Worm (Caenorhabditis elegans) whole organism, L2 larva: ENCODE results near the gene C10C6.7.

Experiments used
- C34F6.9 ChIP-seq: fragments of 150-350 bp; optimal IDR thresholded peaks from 2 replicates; lab custom pipeline; 2014; ENCODE audit warnings: missing biosample characterization, missing genetic modification characterization
- F13H6.1 ChIP-seq: sonication (generic microtip); optimal IDR thresholded peaks from 2 replicates; lab custom pipeline; 2016; ENCODE audit warnings: missing genetic modification characterization, missing compliant biosample characterization
- R02D3.7 ChIP-seq: fragments of 150-350 bp; optimal IDR thresholded peaks from 2 replicates; lab custom pipeline; 2014; ENCODE audit warnings: missing biosample characterization, missing genetic modification characterization
- Y55F3AM.14 ChIP-seq: fragments of 200-800 bp; sonication (Bioruptor generic); optimal IDR thresholded peaks from 2 replicates; lab custom pipeline; 2018; ENCODE audit warnings: mild to moderate bottlenecking, missing genetic modification characterization, missing compliant biosample characterization
- ZK546.5 ChIP-seq: sonication (generic microtip); optimal IDR thresholded peaks from 2 replicates; lab custom pipeline; 2017; ENCODE audit warnings: missing biosample characterization, missing genetic modification characterization
- alr-1 ChIP-seq: fragments of 150-350 bp; optimal IDR thresholded peaks from 2 replicates; lab custom pipeline; 2014; ENCODE audit warnings: missing biosample characterization, missing genetic modification characterization
- aly-2 ChIP-seq: fragments of 150-350 bp; optimal IDR thresholded peaks from 2 replicates; lab custom pipeline; 2014; ENCODE audit warnings: missing biosample characterization, missing genetic modification characterization
- ama-1 ChIP-seq: fragments of 150-350 bp; optimal IDR thresholded peaks from 2 replicates; lab custom pipeline; 2018; ENCODE audit warnings: inconsistent platforms
- ceh-16 ChIP-seq: fragments of 150-350 bp; optimal IDR thresholded peaks from 2 replicates; lab custom pipeline; 2014; ENCODE audit warnings: missing biosample characterization, missing genetic modification characterization
- crh-2 ChIP-seq: sonication (generic microtip); optimal IDR thresholded peaks from 2 replicates; lab custom pipeline; 2017; ENCODE audit warnings: missing biosample characterization, missing genetic modification characterization
- dmd-4 ChIP-seq: sonication (generic microtip); optimal IDR thresholded peaks from 2 replicates; lab custom pipeline; 2017; ENCODE audit warnings: missing biosample characterization, missing genetic modification characterization
- egl-27 ChIP-seq: sonication (generic microtip); optimal IDR thresholded peaks from 3 replicates; lab custom pipeline; 2017; ENCODE audit warnings: missing biosample characterization, missing genetic modification reagents, missing genetic modification characterization
- elt-1 ChIP-seq: fragments of 150-350 bp; optimal IDR thresholded peaks from 2 replicates; lab custom pipeline; 2014; ENCODE audit warnings: missing biosample characterization, missing genetic modification characterization
- elt-3 ChIP-seq: sonication (generic microtip); optimal IDR thresholded peaks from 2 replicates; lab custom pipeline; 2017; ENCODE audit warnings: missing biosample characterization, missing genetic modification characterization
- lin-11 ChIP-seq: fragments of 150-350 bp; sonication (generic microtip); optimal IDR thresholded peaks from 2 replicates; lab custom pipeline; 2014; ENCODE audit warnings: missing biosample characterization, missing genetic modification characterization, inconsistent platforms, mixed read lengths
- lin-13 ChIP-seq: fragments of 150-350 bp; optimal IDR thresholded peaks from 2 replicates; lab custom pipeline; 2014; ENCODE audit warnings: missing biosample characterization, missing genetic modification reagents, missing genetic modification characterization
- lin-39 ChIP-seq: fragments of 150-350 bp; optimal IDR thresholded peaks from 2 replicates; lab custom pipeline; 2014; ENCODE audit warnings: missing biosample characterization, missing genetic modification reagents, missing genetic modification characterization
- lsy-2 ChIP-seq, 2 experiments: fragments of 150-350 bp in 1 of 2; sonication (generic microtip) in 1 of 2; optimal IDR thresholded peaks; 2 replicates each; lab custom pipeline; 2014 to 2017; ENCODE audit warnings: missing biosample characterization in 2 of 2, missing genetic modification characterization in 2 of 2
- mab-5 ChIP-seq: fragments of 150-350 bp; optimal IDR thresholded peaks from 2 replicates; lab custom pipeline; 2014; ENCODE audit warnings: missing biosample characterization, missing genetic modification characterization
- mbf-1 ChIP-seq: sonication (generic microtip); optimal IDR thresholded peaks from 2 replicates; lab custom pipeline; 2017; ENCODE audit warnings: missing biosample characterization, missing genetic modification characterization
- mdl-1 ChIP-seq, 2 experiments: fragments of 150-350 bp in 1 of 2; sonication (generic microtip) in 1 of 2; optimal IDR thresholded peaks; 2 replicates each; lab custom pipeline; 2017; ENCODE audit warnings: missing biosample characterization in 2 of 2, missing genetic modification characterization in 2 of 2
- nhr-10 ChIP-seq: sonication (generic microtip); optimal IDR thresholded peaks from 2 replicates; lab custom pipeline; 2017; ENCODE audit warnings: missing biosample characterization, missing genetic modification characterization
- nhr-11 ChIP-seq: fragments of 150-350 bp; optimal IDR thresholded peaks from 2 replicates; lab custom pipeline; 2014; ENCODE audit warnings: missing biosample characterization, missing genetic modification characterization
- nhr-12 ChIP-seq: fragments of 150-350 bp; optimal IDR thresholded peaks from 2 replicates; lab custom pipeline; 2014; ENCODE audit warnings: missing biosample characterization, missing genetic modification characterization
- nhr-129 ChIP-seq: fragments of 150-350 bp; optimal IDR thresholded peaks from 2 replicates; lab custom pipeline; 2014; ENCODE audit warnings: missing biosample characterization, missing genetic modification characterization
- nhr-21 ChIP-seq: fragments of 150-350 bp; optimal IDR thresholded peaks from 2 replicates; lab custom pipeline; 2014; ENCODE audit warnings: missing biosample characterization, missing genetic modification characterization
- nhr-23 ChIP-seq: fragments of 150-350 bp; optimal IDR thresholded peaks from 2 replicates; lab custom pipeline; 2014; ENCODE audit warnings: missing biosample characterization, missing genetic modification reagents, missing genetic modification characterization
- nhr-6 ChIP-seq: fragments of 150-350 bp; optimal IDR thresholded peaks from 2 replicates; lab custom pipeline; 2014; ENCODE audit warnings: missing biosample characterization, missing genetic modification characterization
- nhr-77 ChIP-seq: fragments of 150-350 bp; optimal IDR thresholded peaks from 2 replicates; lab custom pipeline; 2014; ENCODE audit warnings: missing biosample characterization, missing genetic modification characterization
- peb-1 ChIP-seq: fragments of 150-350 bp; optimal IDR thresholded peaks from 2 replicates; lab custom pipeline; 2014; ENCODE audit warnings: missing biosample characterization, missing genetic modification characterization
- sem-4 ChIP-seq: fragments of 150-350 bp; optimal IDR thresholded peaks from 2 replicates; lab custom pipeline; 2014; ENCODE audit warnings: missing biosample characterization, missing genetic modification reagents, missing genetic modification characterization
- sma-3 ChIP-seq: sonication (generic microtip); optimal IDR thresholded peaks from 2 replicates; lab custom pipeline; 2016; ENCODE audit warnings: missing genetic modification reagents, missing genetic modification characterization, missing compliant biosample characterization
- sma-9 ChIP-seq, 2 experiments: fragments of 150-350 bp in 1 of 2; sonication (generic microtip) in 1 of 2; optimal IDR thresholded peaks; 2 replicates each; lab custom pipeline; 2014 to 2016; ENCODE audit warnings: missing genetic modification characterization in 2 of 2, mild to moderate bottlenecking in 1 of 2, missing biosample characterization in 1 of 2, missing compliant biosample characterization in 1 of 2, missing genetic modification reagents in 1 of 2, moderate library complexity in 1 of 2
- snpc-4 ChIP-seq: fragments of 150-350 bp; optimal IDR thresholded peaks from 2 replicates; lab custom pipeline; 2014; ENCODE audit warnings: missing biosample characterization, missing genetic modification characterization
- unc-55 ChIP-seq: fragments of 150-350 bp; sonication (generic microtip); optimal IDR thresholded peaks from 3 replicates; lab custom pipeline; 2014; ENCODE audit warnings: missing biosample characterization, missing genetic modification reagents, missing genetic modification characterization
- unc-62 ChIP-seq: fragments of 150-350 bp; optimal IDR thresholded peaks from 2 replicates; lab custom pipeline; 2014; ENCODE audit warnings: missing biosample characterization, missing genetic modification reagents, missing genetic modification characterization
- zag-1 ChIP-seq: fragments of 150-350 bp; optimal IDR thresholded peaks from 2 replicates; lab custom pipeline; 2014; ENCODE audit warnings: missing biosample characterization, missing genetic modification characterization
- ztf-1 ChIP-seq: fragments of 200-800 bp; sonication (Bioruptor generic); conservative IDR thresholded peaks from 2 replicates; pipeline ENCODE4 v1.3.6; 2022; ENCODE audit warnings: missing genetic modification characterization, missing compliant biosample characterization
- ztf-4 ChIP-seq: fragments of 150-350 bp; optimal IDR thresholded peaks from 2 replicates; lab custom pipeline; 2014; ENCODE audit warnings: missing biosample characterization, missing genetic modification characterization

The C10C6.7 gene

DNA sequence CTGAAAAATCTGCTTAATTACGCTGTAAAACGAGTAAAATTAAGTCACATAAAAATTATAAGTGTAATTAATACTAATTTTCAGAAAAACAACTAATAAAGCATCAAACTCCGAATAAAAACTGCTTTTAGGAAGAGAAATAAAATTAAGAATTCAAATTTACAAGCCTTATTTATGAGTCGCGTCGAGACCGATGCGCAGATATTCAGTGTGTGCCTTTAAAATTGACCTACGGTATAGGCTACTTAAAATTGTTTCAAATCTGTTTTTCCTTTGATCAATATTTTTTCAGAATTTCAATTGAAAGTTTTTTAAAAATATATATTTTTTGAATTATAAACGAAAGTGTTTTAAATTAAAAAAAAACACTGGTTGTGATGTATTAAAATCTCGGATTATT, 30.9 kb upstream of the C10C6.7 start, which contains the start of gene sms-1:
Gene sms-1 (minus strand): TSS at position 6 of the 400 bp plus-strand sequence.
- no peak for TF ChIP-seq elt-1 (tag; lab: Kevin White, UChicago)
- no peak for TF ChIP-seq ztf-1
- TF ChIP-seq snpc-4 (tag; lab: Kevin White, UChicago) = no peak

DNA sequence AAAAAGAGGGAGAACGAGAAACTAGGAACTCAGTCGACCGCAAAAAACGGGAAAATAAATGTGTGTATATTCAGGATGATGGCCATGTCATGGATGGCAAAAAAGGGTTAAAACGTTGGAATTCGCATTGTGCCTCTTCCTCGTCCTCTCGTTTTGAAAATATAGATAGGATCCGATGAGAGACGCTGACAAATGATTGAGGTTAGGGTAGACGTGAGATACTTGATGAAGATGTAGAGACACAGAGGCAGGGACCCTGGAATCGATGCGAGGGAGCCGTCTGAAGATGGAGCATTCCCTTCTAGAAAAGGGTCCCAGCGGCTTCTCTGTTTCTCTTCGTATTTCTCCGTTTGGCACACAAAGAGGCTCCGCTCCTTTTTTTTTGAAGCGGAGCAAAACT, 27.6 kb upstream of the C10C6.7 start:
- TF ChIP-seq unc-62 (GFP tag; lab: Kevin White, UChicago) = no peak
- TF ChIP-seq lin-39 (tag; lab: Kevin White, UChicago) = no peak
- TF ChIP-seq aly-2 = no peak
- TF ChIP-seq R02D3.7 = no peak
- no peak for TF ChIP-seq nhr-21 (tag; lab: Kevin White, UChicago)
- peak; percentile 2 for TF ChIP-seq crh-2 (tag; lab: Kevin White, UChicago)
- no peak for TF ChIP-seq peb-1 (tag; lab: Kevin White, UChicago)
- TF ChIP-seq lin-11 (tag; lab: Kevin White, UChicago) = no peak
- peak; percentile 24 for TF ChIP-seq C34F6.9 (tag; lab: Kevin White, UChicago)
- TF ChIP-seq elt-3 (tag; lab: Kevin White, UChicago) = no peak
- TF ChIP-seq mdl-1 (tag; optimal IDR thresholded peaks at IDR 0.05; lab: Kevin White, UChicago) = no peak
- TF ChIP-seq ama-1 (lab: Kevin White, UChicago) = no peak
- peak; percentile 28 for TF ChIP-seq sma-9 (GFP tag; optimal IDR thresholded peaks at IDR 0.05; lab: Kevin White, UChicago)
- TF ChIP-seq sma-9 (tag; optimal IDR thresholded peaks at IDR 0.05; lab: Kevin White, UChicago) = no peak
- TF ChIP-seq lin-13 (GFP tag; lab: Kevin White, UChicago) = no peak
- TF ChIP-seq nhr-10 = no peak
- TF ChIP-seq zag-1 (tag; lab: Kevin White, UChicago) = peak; percentile 60
- peak in 1 of 2 experiments; percentile 47 for TF ChIP-seq lsy-2 (tag; optimal IDR thresholded peaks at IDR 0.05; lab: Kevin White, UChicago)
- TF ChIP-seq nhr-23 (tag; lab: Kevin White, UChicago) = no peak
- TF ChIP-seq unc-55 (GFP tag; lab: Kevin White, UChicago) = peak; percentile 65
- no peak for TF ChIP-seq mab-5 (tag; lab: Kevin White, UChicago)
- no peak for TF ChIP-seq nhr-6 (tag; lab: Kevin White, UChicago)
- TF ChIP-seq mbf-1 = no peak
- no peak for TF ChIP-seq alr-1 (tag; lab: Kevin White, UChicago)
- TF ChIP-seq ztf-1 = no peak
- no peak for TF ChIP-seq Y55F3AM.14 (GFP tag; lab: Kevin White, UChicago)
- TF ChIP-seq egl-27 (tag; lab: Kevin White, UChicago) = peak; percentile 14
- TF ChIP-seq dmd-4 (tag; lab: Kevin White, UChicago) = no peak
- peak; percentile 12 for TF ChIP-seq F13H6.1
- TF ChIP-seq ztf-4 = no peak
- no peak for TF ChIP-seq ceh-16
- peak; percentile 64 for TF ChIP-seq nhr-129 (tag; lab: Kevin White, UChicago)
- no peak for TF ChIP-seq nhr-11 (tag; lab: Kevin White, UChicago)
- TF ChIP-seq sem-4 (tag; lab: Kevin White, UChicago) = peak; percentile 40
- TF ChIP-seq sma-3 (GFP tag; lab: Kevin White, UChicago) = no peak

- TF ChIP-seq sem-4 (tag; lab: Kevin White, UChicago) = peak; percentile 5
- no peak for TF ChIP-seq R02D3.7
- TF ChIP-seq lin-39 (tag; lab: Kevin White, UChicago) = no peak
- peak; percentile 9 for TF ChIP-seq nhr-21 (tag; lab: Kevin White, UChicago)
- TF ChIP-seq, all 48 proteins: peak for 2
Measured at ce11 chrIV:11493899-11494298, 26.6 kb upstream of the C10C6.7 start.

DNA sequence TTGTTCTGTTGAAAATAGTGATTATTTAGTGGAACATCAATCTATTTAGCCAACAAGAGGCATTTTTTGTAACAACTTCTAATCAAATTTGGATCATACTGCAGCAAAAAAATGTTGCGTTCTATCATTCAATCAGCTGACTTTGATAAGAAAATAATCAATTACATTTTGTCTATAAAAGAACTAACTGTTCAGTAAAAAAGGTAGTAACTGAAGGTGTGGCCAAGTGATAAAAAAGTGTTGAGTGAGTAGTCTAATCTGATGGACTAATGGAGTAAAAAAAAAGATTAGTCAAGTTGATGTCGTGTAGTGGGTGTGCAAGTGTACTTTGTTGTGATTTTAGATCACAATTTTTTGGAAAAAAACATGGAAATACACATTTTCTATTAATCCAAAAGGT, 25.0 kb upstream of the C10C6.7 start:
- TF ChIP-seq nhr-6 (tag; lab: Kevin White, UChicago) (no peak), lsy-2 (tag; optimal IDR thresholded peaks at IDR 0.05; lab: Kevin White, UChicago) (no peak), lin-13 (GFP tag; lab: Kevin White, UChicago) (no peak), snpc-4 (tag; lab: Kevin White, UChicago) (no peak), elt-3 (tag; lab: Kevin White, UChicago) (no peak), aly-2 (no peak), unc-55 (GFP tag; lab: Kevin White, UChicago) (no peak), nhr-12 (tag; lab: Kevin White, UChicago) (no peak), unc-62 (GFP tag; lab: Kevin White, UChicago) (no peak), ZK546.5 (tag; lab: Kevin White, UChicago) (no peak), zag-1 (tag; lab: Kevin White, UChicago) (no peak), ztf-4 (no peak), ztf-1 (no peak), nhr-77 (no peak), crh-2 (tag; lab: Kevin White, UChicago) (no peak), nhr-11 (tag; lab: Kevin White, UChicago) (no peak), ama-1 (lab: Kevin White, UChicago) (no peak), lin-11 (tag; lab: Kevin White, UChicago) (no peak), dmd-4 (tag; lab: Kevin White, UChicago) (no peak), egl-27 (tag; lab: Kevin White, UChicago) (no peak)
